Worm (Caenorhabditis elegans) whole organism, L2 larva: ENCODE results near the gene otub-4.

Experiments used
- C34F6.9 ChIP-seq: fragments of 150-350 bp; optimal IDR thresholded peaks from 2 replicates; lab custom pipeline; 2014; ENCODE audit warnings: missing biosample characterization, missing genetic modification characterization
- F13H6.1 ChIP-seq: sonication (generic microtip); optimal IDR thresholded peaks from 2 replicates; lab custom pipeline; 2016; ENCODE audit warnings: missing genetic modification characterization, missing compliant biosample characterization
- R02D3.7 ChIP-seq: fragments of 150-350 bp; optimal IDR thresholded peaks from 2 replicates; lab custom pipeline; 2014; ENCODE audit warnings: missing biosample characterization, missing genetic modification characterization
- Y55F3AM.14 ChIP-seq: fragments of 200-800 bp; sonication (Bioruptor generic); optimal IDR thresholded peaks from 2 replicates; lab custom pipeline; 2018; ENCODE audit warnings: mild to moderate bottlenecking, missing genetic modification characterization, missing compliant biosample characterization
- ZK546.5 ChIP-seq: sonication (generic microtip); optimal IDR thresholded peaks from 2 replicates; lab custom pipeline; 2017; ENCODE audit warnings: missing biosample characterization, missing genetic modification characterization
- alr-1 ChIP-seq: fragments of 150-350 bp; optimal IDR thresholded peaks from 2 replicates; lab custom pipeline; 2014; ENCODE audit warnings: missing biosample characterization, missing genetic modification characterization
- aly-2 ChIP-seq: fragments of 150-350 bp; optimal IDR thresholded peaks from 2 replicates; lab custom pipeline; 2014; ENCODE audit warnings: missing biosample characterization, missing genetic modification characterization
- ama-1 ChIP-seq: fragments of 150-350 bp; optimal IDR thresholded peaks from 2 replicates; lab custom pipeline; 2018; ENCODE audit warnings: inconsistent platforms
- blmp-1 ChIP-seq: sonication (generic microtip); optimal IDR thresholded peaks from 2 replicates; lab custom pipeline; 2017; ENCODE audit warnings: missing genetic modification characterization, mild to moderate bottlenecking, missing compliant biosample characterization, antibody characterized with exemption, moderate library complexity; ENCODE audit not compliant: insufficient read depth
- ceh-16 ChIP-seq: fragments of 150-350 bp; optimal IDR thresholded peaks from 2 replicates; lab custom pipeline; 2014; ENCODE audit warnings: missing biosample characterization, missing genetic modification characterization
- ceh-82 ChIP-seq: fragments of 150-350 bp; optimal IDR thresholded peaks from 2 replicates; lab custom pipeline; 2014; ENCODE audit warnings: missing biosample characterization, missing genetic modification characterization
- crh-2 ChIP-seq: sonication (generic microtip); optimal IDR thresholded peaks from 2 replicates; lab custom pipeline; 2017; ENCODE audit warnings: missing biosample characterization, missing genetic modification characterization
- dmd-4 ChIP-seq: sonication (generic microtip); optimal IDR thresholded peaks from 2 replicates; lab custom pipeline; 2017; ENCODE audit warnings: missing biosample characterization, missing genetic modification characterization
- egl-27 ChIP-seq: sonication (generic microtip); optimal IDR thresholded peaks from 3 replicates; lab custom pipeline; 2017; ENCODE audit warnings: missing biosample characterization, missing genetic modification reagents, missing genetic modification characterization
- elt-1 ChIP-seq: fragments of 150-350 bp; optimal IDR thresholded peaks from 2 replicates; lab custom pipeline; 2014; ENCODE audit warnings: missing biosample characterization, missing genetic modification characterization
- elt-3 ChIP-seq: sonication (generic microtip); optimal IDR thresholded peaks from 2 replicates; lab custom pipeline; 2017; ENCODE audit warnings: missing biosample characterization, missing genetic modification characterization
- fos-1 ChIP-seq: fragments of 150-350 bp; optimal IDR thresholded peaks from 2 replicates; lab custom pipeline; 2014; ENCODE audit warnings: missing biosample characterization, missing genetic modification characterization
- gmeb-1 ChIP-seq: fragments of 150-350 bp; optimal IDR thresholded peaks from 2 replicates; lab custom pipeline; 2014; ENCODE audit warnings: missing biosample characterization, missing genetic modification characterization
- lin-11 ChIP-seq: fragments of 150-350 bp; sonication (generic microtip); optimal IDR thresholded peaks from 2 replicates; lab custom pipeline; 2014; ENCODE audit warnings: missing biosample characterization, missing genetic modification characterization, inconsistent platforms, mixed read lengths
- lin-13 ChIP-seq: fragments of 150-350 bp; optimal IDR thresholded peaks from 2 replicates; lab custom pipeline; 2014; ENCODE audit warnings: missing biosample characterization, missing genetic modification reagents, missing genetic modification characterization
- lin-39 ChIP-seq: fragments of 150-350 bp; optimal IDR thresholded peaks from 2 replicates; lab custom pipeline; 2014; ENCODE audit warnings: missing biosample characterization, missing genetic modification reagents, missing genetic modification characterization
- lsy-2 ChIP-seq, 2 experiments: fragments of 150-350 bp in 1 of 2; sonication (generic microtip) in 1 of 2; optimal IDR thresholded peaks; 2 replicates each; lab custom pipeline; 2014 to 2017; ENCODE audit warnings: missing biosample characterization in 2 of 2, missing genetic modification characterization in 2 of 2
- mab-5 ChIP-seq: fragments of 150-350 bp; optimal IDR thresholded peaks from 2 replicates; lab custom pipeline; 2014; ENCODE audit warnings: missing biosample characterization, missing genetic modification characterization
- mbf-1 ChIP-seq: sonication (generic microtip); optimal IDR thresholded peaks from 2 replicates; lab custom pipeline; 2017; ENCODE audit warnings: missing biosample characterization, missing genetic modification characterization
- mdl-1 ChIP-seq, 2 experiments: fragments of 150-350 bp in 1 of 2; sonication (generic microtip) in 1 of 2; optimal IDR thresholded peaks; 2 replicates each; lab custom pipeline; 2017; ENCODE audit warnings: missing biosample characterization in 2 of 2, missing genetic modification characterization in 2 of 2
- nhr-10 ChIP-seq: sonication (generic microtip); optimal IDR thresholded peaks from 2 replicates; lab custom pipeline; 2017; ENCODE audit warnings: missing biosample characterization, missing genetic modification characterization
- nhr-11 ChIP-seq: fragments of 150-350 bp; optimal IDR thresholded peaks from 2 replicates; lab custom pipeline; 2014; ENCODE audit warnings: missing biosample characterization, missing genetic modification characterization
- nhr-12 ChIP-seq: fragments of 150-350 bp; optimal IDR thresholded peaks from 2 replicates; lab custom pipeline; 2014; ENCODE audit warnings: missing biosample characterization, missing genetic modification characterization
- nhr-129 ChIP-seq: fragments of 150-350 bp; optimal IDR thresholded peaks from 2 replicates; lab custom pipeline; 2014; ENCODE audit warnings: missing biosample characterization, missing genetic modification characterization
- nhr-21 ChIP-seq: fragments of 150-350 bp; optimal IDR thresholded peaks from 2 replicates; lab custom pipeline; 2014; ENCODE audit warnings: missing biosample characterization, missing genetic modification characterization
- nhr-23 ChIP-seq: fragments of 150-350 bp; optimal IDR thresholded peaks from 2 replicates; lab custom pipeline; 2014; ENCODE audit warnings: missing biosample characterization, missing genetic modification reagents, missing genetic modification characterization
- nhr-25 ChIP-seq: fragments of 150-350 bp; sonication (generic microtip); optimal IDR thresholded peaks from 3 replicates; lab custom pipeline; 2014; ENCODE audit warnings: missing biosample characterization, missing genetic modification characterization
- nhr-6 ChIP-seq: fragments of 150-350 bp; optimal IDR thresholded peaks from 2 replicates; lab custom pipeline; 2014; ENCODE audit warnings: missing biosample characterization, missing genetic modification characterization
- nhr-77 ChIP-seq: fragments of 150-350 bp; optimal IDR thresholded peaks from 2 replicates; lab custom pipeline; 2014; ENCODE audit warnings: missing biosample characterization, missing genetic modification characterization
- peb-1 ChIP-seq: fragments of 150-350 bp; optimal IDR thresholded peaks from 2 replicates; lab custom pipeline; 2014; ENCODE audit warnings: missing biosample characterization, missing genetic modification characterization
- sem-4 ChIP-seq: fragments of 150-350 bp; optimal IDR thresholded peaks from 2 replicates; lab custom pipeline; 2014; ENCODE audit warnings: missing biosample characterization, missing genetic modification reagents, missing genetic modification characterization
- skn-1 ChIP-seq: sonication (generic microtip); optimal IDR thresholded peaks from 2 replicates; lab custom pipeline; 2017; ENCODE audit warnings: missing biosample characterization, missing genetic modification characterization
- sma-3 ChIP-seq: sonication (generic microtip); optimal IDR thresholded peaks from 2 replicates; lab custom pipeline; 2016; ENCODE audit warnings: missing genetic modification reagents, missing genetic modification characterization, missing compliant biosample characterization
- sma-9 ChIP-seq, 2 experiments: fragments of 150-350 bp in 1 of 2; sonication (generic microtip) in 1 of 2; optimal IDR thresholded peaks; 2 replicates each; lab custom pipeline; 2014 to 2016; ENCODE audit warnings: missing genetic modification characterization in 2 of 2, mild to moderate bottlenecking in 1 of 2, missing biosample characterization in 1 of 2, missing compliant biosample characterization in 1 of 2, missing genetic modification reagents in 1 of 2, moderate library complexity in 1 of 2
- snpc-4 ChIP-seq: fragments of 150-350 bp; optimal IDR thresholded peaks from 2 replicates; lab custom pipeline; 2014; ENCODE audit warnings: missing biosample characterization, missing genetic modification characterization
- unc-39 ChIP-seq: fragments of 150-350 bp; optimal IDR thresholded peaks from 2 replicates; lab custom pipeline; 2014; ENCODE audit warnings: missing biosample characterization, missing genetic modification characterization
- unc-55 ChIP-seq: fragments of 150-350 bp; sonication (generic microtip); optimal IDR thresholded peaks from 3 replicates; lab custom pipeline; 2014; ENCODE audit warnings: missing biosample characterization, missing genetic modification reagents, missing genetic modification characterization
- unc-62 ChIP-seq: fragments of 150-350 bp; optimal IDR thresholded peaks from 2 replicates; lab custom pipeline; 2014; ENCODE audit warnings: missing biosample characterization, missing genetic modification reagents, missing genetic modification characterization
- zag-1 ChIP-seq: fragments of 150-350 bp; optimal IDR thresholded peaks from 2 replicates; lab custom pipeline; 2014; ENCODE audit warnings: missing biosample characterization, missing genetic modification characterization
- ztf-1 ChIP-seq: fragments of 200-800 bp; sonication (Bioruptor generic); conservative IDR thresholded peaks from 2 replicates; pipeline ENCODE4 v1.3.6; 2022; ENCODE audit warnings: missing genetic modification characterization, missing compliant biosample characterization
- ztf-11 ChIP-seq: sonication (generic microtip); optimal IDR thresholded peaks from 2 replicates; lab custom pipeline; 2017; ENCODE audit warnings: missing biosample characterization, missing genetic modification characterization
- ztf-4 ChIP-seq: fragments of 150-350 bp; optimal IDR thresholded peaks from 2 replicates; lab custom pipeline; 2014; ENCODE audit warnings: missing biosample characterization, missing genetic modification characterization

The otub-4 gene

ce11 chrIV:3345484-3345883 is 32.4 kb downstream of the otub-4 start:
- TF ChIP-seq aly-2 (tag; lab: Kevin White, UChicago): no peak
- no peak for TF ChIP-seq sem-4 (tag; lab: Kevin White, UChicago)
- TF ChIP-seq unc-62 (GFP tag; lab: Kevin White, UChicago): no peak
- TF ChIP-seq dmd-4 (tag; lab: Kevin White, UChicago): no peak
- no peak for TF ChIP-seq ztf-4
- no peak for TF ChIP-seq Y55F3AM.14
- no peak for TF ChIP-seq nhr-21 (tag; lab: Kevin White, UChicago)
- no peak for TF ChIP-seq nhr-77
- TF ChIP-seq F13H6.1 (tag; lab: Kevin White, UChicago): no peak

DNA sequence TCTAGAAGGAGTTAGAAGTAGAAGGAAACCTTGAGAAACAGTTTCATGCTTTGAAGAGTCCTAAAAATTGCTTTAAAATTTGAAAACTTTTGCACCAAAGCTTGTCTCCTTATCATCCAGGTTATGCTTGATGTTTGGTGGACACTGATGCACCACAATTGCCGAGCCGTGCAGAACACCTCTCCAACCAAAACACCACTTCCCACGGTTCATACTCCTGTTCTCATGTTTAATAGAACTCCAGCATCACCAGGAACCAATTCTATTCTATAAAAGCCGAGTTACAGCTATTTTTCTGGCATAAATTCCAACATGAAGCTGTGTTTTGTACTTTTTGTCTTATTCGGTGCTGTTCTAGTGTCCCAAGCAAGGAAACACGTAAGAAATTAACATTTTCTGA is 36.8 kb downstream of the otub-4 start, which contains the start of gene F42A6.2:
TSS of gene F42A6.2 (plus strand) at position 301 of the 400 bp plus-strand sequence.
- TF ChIP-seq skn-1 (tag; lab: Kevin White, UChicago) (no peak), ama-1 (no peak), fos-1 (no peak), lin-11 (tag; lab: Kevin White, UChicago) (no peak), elt-3 (tag; lab: Kevin White, UChicago) (no peak), nhr-25 (no peak), aly-2 (tag; lab: Kevin White, UChicago) (no peak), nhr-129 (tag; lab: Kevin White, UChicago) (no peak)

ce11 chrIV:3338676-3339075 is 39.3 kb downstream of the otub-4 start, which contains the start of gene hrpa-1:
Gene hrpa-1 (minus strand): TSS chrIV:3338867.
- TF ChIP-seq sma-3 (peak; percentile 81), nhr-129 (tag; lab: Kevin White, UChicago) (peak; percentile 64), R02D3.7 (tag; lab: Kevin White, UChicago) (no peak), ztf-11 (tag; lab: Kevin White, UChicago) (no peak), mbf-1 (no peak), nhr-21 (tag; lab: Kevin White, UChicago) (peak; percentile 62), unc-55 (peak; percentile 98), nhr-23 (tag; lab: Kevin White, UChicago) (no peak), ceh-16 (tag; lab: Kevin White, UChicago) (no peak), elt-1 (tag; lab: Kevin White, UChicago) (no peak), C34F6.9 (tag; lab: Kevin White, UChicago) (peak; percentile 94), sem-4 (tag; lab: Kevin White, UChicago) (peak; percentile 56), egl-27 (tag; lab: Kevin White, UChicago) (peak; percentile 8), nhr-25 (peak; percentile 88), nhr-11 (tag; lab: Kevin White, UChicago) (no peak), lin-11 (tag; lab: Kevin White, UChicago) (peak; percentile 80), skn-1 (tag; lab: Kevin White, UChicago) (no peak), ama-1 (peak; percentile 64), nhr-10 (tag; lab: Kevin White, UChicago) (no peak), mdl-1 (tag; optimal IDR thresholded peaks at IDR 0.05; lab: Kevin White, UChicago) (peak in 1 of 2 experiments; percentile 46), gmeb-1 (peak; percentile 97), nhr-6 (tag; lab: Kevin White, UChicago) (peak; percentile 60), lsy-2 (tag; optimal IDR thresholded peaks at IDR 0.05; lab: Kevin White, UChicago) (peak; percentile 85 to 96), ceh-82 (tag; lab: Kevin White, UChicago) (peak; percentile 62), dmd-4 (tag; lab: Kevin White, UChicago) (no peak), mab-5 (tag; lab: Kevin White, UChicago) (peak; percentile 56), snpc-4 (tag; lab: Kevin White, UChicago) (peak; percentile 42), ZK546.5 (tag; lab: Kevin White, UChicago) (peak; percentile 66), sma-9 (GFP tag; optimal IDR thresholded peaks at IDR 0.05; lab: Kevin White, UChicago) (peak; percentile 70), sma-9 (tag; optimal IDR thresholded peaks at IDR 0.05; lab: Kevin White, UChicago) (no peak), zag-1 (tag; lab: Kevin White, UChicago) (peak; percentile 17), blmp-1 (tag; lab: Kevin White, UChicago) (peak; percentile 28), lin-39 (tag; lab: Kevin White, UChicago) (no peak), unc-39 (tag; lab: Kevin White, UChicago) (no peak), alr-1 (tag; lab: Kevin White, UChicago) (no peak), nhr-77 (no peak), crh-2 (tag; lab: Kevin White, UChicago) (peak; percentile 90), unc-62 (GFP tag; lab: Kevin White, UChicago) (no peak), ztf-1 (GFP tag; lab: Robert Waterston, UW) (no peak), F13H6.1 (tag; lab: Kevin White, UChicago) (peak; percentile 76), fos-1 (peak; percentile 64), peb-1 (tag; lab: Kevin White, UChicago) (no peak), nhr-12 (no peak), ztf-4 (peak; percentile 68), elt-3 (tag; lab: Kevin White, UChicago) (no peak), lin-13 (GFP tag; lab: Kevin White, UChicago) (peak; percentile 92)
